Fruit fly (Drosophila melanogaster) whole organism: ENCODE data around the gene CG31174.

ENCODE experiments used
- CG8478 ChIP-seq: fragments of >200 bp; optimal IDR thresholded peaks from 2 replicates; lab custom pipeline; 2018; ENCODE audit warnings: inconsistent platforms
- Dll ChIP-seq: fragments of >200 bp; optimal IDR thresholded peaks from 2 replicates; lab custom pipeline; 2017
- EcR ChIP-seq, 2 experiments: fragments of >200 bp; optimal IDR thresholded peaks; 2 replicates each; lab custom pipeline; 2017; ENCODE audit warnings: missing biosample characterization in 2 of 2, missing genetic modification characterization in 2 of 2, missing genetic modification reagents in 2 of 2
- pan ChIP-seq: fragments of >200 bp; optimal IDR thresholded peaks from 2 replicates; lab custom pipeline; 2017
- psq ChIP-seq: fragments of >200 bp; optimal IDR thresholded peaks from 2 replicates; lab custom pipeline; 2017
- usp ChIP-seq: fragments of >200 bp; optimal IDR thresholded peaks from 2 replicates; lab custom pipeline; 2017; ENCODE audit warnings: missing biosample characterization, missing genetic modification characterization, mixed read lengths

The CG31174 gene

DNA sequence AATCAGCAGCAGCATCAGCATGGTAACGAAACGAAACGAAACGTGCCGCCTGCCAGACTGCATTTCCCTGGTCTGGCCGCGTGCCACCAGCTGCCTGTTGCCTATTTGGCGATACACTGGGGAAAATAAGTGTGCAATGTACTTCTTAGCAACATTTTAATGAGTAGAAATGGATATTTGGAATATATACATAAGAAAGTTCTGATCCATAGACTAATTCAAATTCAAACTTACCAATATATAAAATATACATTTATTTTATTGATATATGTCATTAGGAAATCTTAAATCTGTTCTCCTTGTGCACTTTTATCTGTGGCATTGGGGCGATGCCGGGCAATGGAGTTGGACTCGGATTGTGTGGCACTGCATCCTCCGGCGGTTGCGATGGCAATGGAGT lies 24.6 kb upstream of the CG31174 start:
- no peak for TF ChIP-seq psq (lab: Kevin White, UChicago)
- no peak for TF ChIP-seq usp (GFP tag; lab: Kevin White, UChicago)
- TF ChIP-seq EcR (GFP tag; optimal IDR thresholded peaks at IDR 0.05; lab: Kevin White, UChicago), result no peak
- no peak for TF ChIP-seq CG8478 (lab: Kevin White, UChicago)
- TF ChIP-seq pan, result no peak
- TF ChIP-seq Dll (lab: Kevin White, UChicago), result no peak

DNA sequence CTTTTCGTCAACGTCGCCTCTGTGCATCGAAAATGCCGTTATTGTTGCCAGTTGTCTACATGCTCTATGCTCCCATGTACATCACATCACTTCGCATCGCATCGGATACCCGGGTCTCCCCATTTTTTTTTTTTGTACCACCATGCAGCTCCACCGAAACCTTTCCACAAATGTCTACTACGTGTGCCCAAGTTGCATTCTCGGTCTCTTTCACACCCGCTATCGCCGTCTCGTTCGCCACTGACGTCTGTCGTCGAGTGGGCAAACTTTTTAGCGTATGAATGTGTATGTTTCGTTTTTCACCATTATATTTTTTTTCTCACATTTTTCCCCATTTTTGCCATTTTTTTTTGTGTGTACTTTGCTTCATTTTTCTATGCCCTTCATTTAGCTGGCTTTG lies 23.1 kb upstream of the CG31174 start:
- TF ChIP-seq psq (lab: Kevin White, UChicago) (no peak), usp (GFP tag; lab: Kevin White, UChicago) (no peak), Dll (lab: Kevin White, UChicago) (no peak)

DNA sequence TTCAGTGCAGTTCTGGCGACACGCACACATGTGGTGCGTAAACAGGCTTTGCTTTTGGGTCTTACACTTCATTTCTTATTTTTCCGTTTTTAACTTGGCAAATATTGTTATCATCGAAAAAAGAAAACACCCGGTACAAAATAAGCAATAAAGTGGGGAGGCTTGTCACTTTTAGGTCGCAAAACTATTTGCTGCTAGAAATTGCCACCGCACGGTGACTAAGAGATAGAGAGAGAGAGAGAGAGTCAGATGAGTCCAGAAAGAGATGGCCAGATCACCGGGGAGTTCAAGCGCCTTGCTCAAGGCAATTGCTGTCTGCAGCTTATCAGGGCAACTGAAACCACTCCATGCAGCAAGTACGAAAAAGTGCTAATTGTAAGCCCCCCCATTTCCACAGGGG lies 21.4 kb upstream of the CG31174 start:
- TF ChIP-seq pan (no peak), CG8478 (lab: Kevin White, UChicago) (no peak), Dll (lab: Kevin White, UChicago) (no peak), psq (lab: Kevin White, UChicago) (no peak), EcR (GFP tag; optimal IDR thresholded peaks at IDR 0.05; lab: Kevin White, UChicago) (peak in 1 of 2 experiments; percentile 51), usp (GFP tag; lab: Kevin White, UChicago) (no peak)

DNA sequence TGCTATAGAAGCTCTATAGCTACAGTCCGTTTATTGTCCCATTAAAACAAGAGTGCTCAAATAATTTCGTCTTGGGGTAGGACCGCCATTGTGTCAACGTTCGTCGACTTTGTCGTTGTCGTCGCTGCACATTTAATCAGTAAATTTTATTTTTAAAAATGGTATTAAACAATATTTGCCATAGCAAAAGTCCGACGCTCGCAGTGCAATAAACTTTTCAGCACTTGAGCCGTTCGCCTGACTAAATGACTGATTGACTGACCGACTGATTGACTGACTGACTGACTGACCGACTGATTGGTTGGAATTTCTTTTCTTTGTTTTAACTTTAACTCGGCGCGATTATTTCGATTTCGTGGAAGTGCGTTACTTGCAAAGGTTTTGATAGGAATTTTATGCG lies 20.6 kb upstream of the CG31174 start:
- peak; percentile 37 to 39 for TF ChIP-seq EcR (GFP tag; optimal IDR thresholded peaks at IDR 0.05; lab: Kevin White, UChicago)
- TF ChIP-seq usp (GFP tag; lab: Kevin White, UChicago), result no peak
- TF ChIP-seq pan, result no peak

DNA sequence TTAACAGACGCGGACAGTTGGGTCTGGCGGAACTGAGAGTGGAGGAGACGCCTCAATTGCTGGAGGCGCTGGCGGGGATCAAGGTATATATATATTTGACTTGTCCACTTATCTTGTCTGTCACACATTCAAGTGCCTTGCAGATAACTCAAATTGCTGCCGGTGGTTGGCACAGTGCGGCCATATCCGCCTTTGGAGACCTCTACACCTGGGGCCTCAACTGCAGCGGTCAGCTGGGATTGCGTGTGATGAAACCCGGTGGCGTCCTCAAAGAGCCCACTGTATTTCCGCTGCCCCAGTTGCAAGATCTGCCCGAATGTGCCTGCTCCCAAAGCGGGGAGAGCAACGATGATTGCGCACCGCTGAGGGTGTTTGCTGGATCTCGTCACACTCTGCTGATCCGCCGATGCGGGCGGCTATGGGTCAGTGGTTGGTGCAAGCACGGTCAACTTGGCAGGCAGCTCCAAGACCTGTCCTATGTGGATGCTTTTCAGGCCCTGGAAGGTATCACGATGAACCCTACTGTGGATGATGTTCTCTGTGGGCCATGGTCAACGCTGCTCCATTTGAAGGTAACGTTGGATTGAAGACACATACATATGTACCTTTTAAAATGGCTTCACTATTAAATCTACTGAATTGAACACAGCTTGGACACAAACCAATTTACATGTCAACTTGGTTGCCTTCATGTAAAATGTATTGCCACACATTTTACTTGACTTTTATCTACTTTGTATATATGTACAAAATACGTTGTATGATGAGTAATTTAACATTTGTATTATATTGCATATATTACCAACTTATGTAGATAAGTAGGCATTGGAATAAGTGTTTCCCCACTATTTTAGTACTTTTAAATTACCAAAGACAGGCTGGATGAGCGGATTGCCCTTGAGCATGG lies 19.6 kb upstream of the CG31174 start, which contains the start of gene CG43844:
CG43844 (plus strand) TSS at position 844 of the 907 bp plus-strand sequence.
- TF ChIP-seq usp (GFP tag; lab: Kevin White, UChicago) (no peak), pan (no peak), Dll (lab: Kevin White, UChicago) (no peak), psq (lab: Kevin White, UChicago) (no peak), EcR (GFP tag; optimal IDR thresholded peaks at IDR 0.05; lab: Kevin White, UChicago) (no peak), CG8478 (lab: Kevin White, UChicago) (no peak)

DNA sequence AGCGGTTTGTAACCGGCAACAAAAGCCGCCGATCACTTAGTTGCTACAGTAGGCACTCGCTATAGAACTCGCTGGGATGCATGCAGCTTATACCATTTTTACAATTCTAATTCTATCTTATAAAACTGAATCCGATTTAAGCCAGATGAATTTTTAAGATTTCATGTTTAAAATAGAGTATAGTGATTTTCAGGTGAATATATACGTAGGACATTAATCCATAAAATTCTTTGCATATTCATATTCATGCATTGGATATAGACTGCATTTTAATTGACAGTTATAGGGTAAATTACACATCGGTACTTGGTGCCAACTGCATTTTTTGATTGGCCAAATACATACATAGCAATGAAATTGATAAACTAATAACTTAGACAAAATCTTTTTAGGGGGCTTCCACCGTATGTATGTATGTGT lies 18.3 kb upstream of the CG31174 start:
- TF ChIP-seq EcR (GFP tag; optimal IDR thresholded peaks at IDR 0.05; lab: Kevin White, UChicago), result no peak
- TF ChIP-seq usp (GFP tag; lab: Kevin White, UChicago), result no peak
- TF ChIP-seq psq (lab: Kevin White, UChicago), result no peak
- TF ChIP-seq Dll (lab: Kevin White, UChicago), result no peak
- TF ChIP-seq CG8478 (lab: Kevin White, UChicago), result no peak
- no peak for TF ChIP-seq pan

DNA sequence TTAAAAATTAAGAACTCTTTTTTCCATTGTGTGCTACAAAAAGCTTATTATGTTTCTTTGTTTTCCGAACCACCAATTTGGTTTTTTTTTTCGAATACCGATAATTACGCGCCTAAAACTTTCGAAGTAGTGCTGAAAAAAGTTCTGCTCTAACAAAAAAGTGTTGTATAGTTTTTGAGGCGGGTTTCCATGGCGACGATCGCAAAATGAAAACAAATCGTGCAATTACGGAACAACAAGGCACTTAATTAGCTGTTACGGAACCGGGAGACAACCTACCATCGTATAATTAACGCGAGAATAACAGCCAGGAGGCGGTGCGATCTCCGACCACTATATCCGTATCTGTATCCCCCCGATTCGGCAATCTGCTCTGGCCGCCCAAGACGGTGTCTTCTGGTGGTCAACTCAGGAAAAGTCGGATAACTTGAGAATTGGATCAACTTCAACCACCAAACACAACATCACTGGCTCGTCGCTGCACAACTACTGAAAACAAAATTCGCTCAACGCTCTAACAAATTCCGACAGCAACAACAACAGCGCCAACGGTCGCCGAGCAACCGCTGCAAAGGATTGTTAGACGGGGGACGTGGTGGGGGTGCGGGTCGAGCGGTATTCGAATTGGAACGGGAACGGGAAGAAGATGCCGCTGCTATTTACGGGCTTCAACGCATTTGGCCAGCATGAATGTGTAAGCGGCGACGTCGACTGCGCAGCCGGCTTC lies 17.7 kb upstream of the CG31174 start, which contains the start of the genes CG6678 and dnd:
CG6678 (plus strand) TSS at position 169 of the 727 bp plus-strand sequence.
dnd (minus strand) TSS at position 495 of the 727 bp plus-strand sequence.
- TF ChIP-seq pan (no peak), usp (GFP tag; lab: Kevin White, UChicago) (no peak), psq (lab: Kevin White, UChicago) (no peak), EcR (GFP tag; optimal IDR thresholded peaks at IDR 0.05; lab: Kevin White, UChicago) (no peak), Dll (lab: Kevin White, UChicago) (no peak), CG8478 (lab: Kevin White, UChicago) (no peak)

DNA sequence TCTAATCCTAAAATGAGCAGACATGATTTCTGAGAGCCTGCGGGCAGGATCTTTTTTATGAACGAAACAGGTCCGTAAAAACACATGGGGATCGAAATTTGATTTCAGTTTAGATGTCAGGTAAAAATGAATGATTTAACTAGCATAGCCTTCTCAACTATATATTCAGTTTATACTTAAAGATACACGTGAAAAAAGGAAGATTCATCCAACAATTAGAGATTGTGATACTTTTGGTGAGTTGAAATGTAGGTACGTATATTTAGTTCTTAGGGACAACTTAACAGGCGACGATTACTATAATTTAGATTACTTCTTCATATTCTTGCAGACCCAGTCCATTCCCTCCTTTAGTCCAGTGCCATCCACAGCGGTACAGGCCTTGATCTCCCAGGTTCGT lies 16.1 kb upstream of the CG31174 start, which contains the start of gene CG17819:
CG17819 (minus strand) TSS at position 101 of the 400 bp plus-strand sequence.
- no peak for TF ChIP-seq usp (GFP tag; lab: Kevin White, UChicago)

DNA sequence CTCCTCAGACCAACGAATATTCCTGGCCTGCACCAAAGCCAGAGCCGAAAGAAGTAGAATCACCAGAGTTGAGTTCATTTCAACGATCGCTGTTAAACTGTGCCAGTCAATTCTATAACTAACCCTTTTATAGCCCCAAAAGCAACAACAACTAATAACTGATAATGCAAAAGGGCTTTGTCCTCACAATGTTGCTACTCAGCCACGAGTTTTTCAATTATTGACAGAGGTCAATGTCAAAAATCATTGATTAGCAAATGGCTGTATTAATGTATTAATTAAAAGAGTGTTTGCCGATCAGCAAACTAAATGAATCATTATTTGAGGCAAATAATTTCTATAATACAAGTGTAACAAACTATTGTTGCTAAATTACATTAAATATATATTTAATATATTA lies 15.0 kb upstream of the CG31174 start, which contains the start of gene fit:
fit (minus strand) TSS at position 101 of the 400 bp plus-strand sequence.
- TF ChIP-seq Dll (lab: Kevin White, UChicago) (no peak), usp (GFP tag; lab: Kevin White, UChicago) (no peak), EcR (GFP tag; optimal IDR thresholded peaks at IDR 0.05; lab: Kevin White, UChicago) (no peak), CG8478 (lab: Kevin White, UChicago) (no peak), psq (lab: Kevin White, UChicago) (no peak), pan (no peak)

DNA sequence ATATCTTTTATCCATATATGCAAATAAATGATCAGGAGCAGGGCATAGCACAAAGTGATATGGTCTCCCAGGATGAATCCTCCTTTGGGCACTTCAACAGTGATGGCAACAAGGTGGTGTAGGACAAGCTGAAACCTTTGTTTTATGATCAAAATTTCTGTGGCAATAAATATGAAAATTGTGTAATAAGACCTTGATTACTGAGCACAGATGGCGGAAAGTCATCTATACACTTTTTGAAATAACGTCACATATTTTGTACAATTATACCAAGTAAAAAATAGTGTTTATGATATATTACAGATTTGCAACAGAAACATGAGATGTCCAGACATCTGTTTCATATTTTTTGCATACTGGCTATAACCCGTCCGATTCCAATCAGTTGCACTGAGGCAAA lies 11.2 kb upstream of the CG31174 start, which contains the start of gene CG31465:
CG31465 (plus strand) TSS at position 301 of the 400 bp plus-strand sequence.
- TF ChIP-seq psq (lab: Kevin White, UChicago), result no peak
- no peak for TF ChIP-seq EcR (GFP tag; optimal IDR thresholded peaks at IDR 0.05; lab: Kevin White, UChicago)
- TF ChIP-seq Dll (lab: Kevin White, UChicago), result no peak
- no peak for TF ChIP-seq pan

DNA sequence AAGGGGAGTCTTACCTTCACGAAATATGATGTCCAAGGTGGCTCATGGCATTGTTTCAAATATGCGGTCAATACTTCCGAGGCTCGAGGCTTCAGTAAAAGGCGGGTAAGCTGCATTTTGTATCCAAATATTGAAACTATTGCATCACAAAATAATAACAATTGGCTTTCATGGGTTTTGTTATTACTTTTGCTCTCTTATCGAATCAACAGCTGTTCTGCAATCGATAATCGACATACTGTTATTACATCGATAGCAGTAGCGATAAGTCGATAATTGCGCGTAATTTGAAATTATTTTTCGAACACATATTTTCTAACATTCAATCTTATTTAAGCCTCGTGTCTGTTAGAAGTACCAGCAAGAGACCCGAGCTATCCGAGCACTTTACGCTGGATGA lies 9.2 kb upstream of the CG31174 start, which contains the start of gene CG34148:
CG34148 (minus strand) TSS at position 214 of the 400 bp plus-strand sequence.
- TF ChIP-seq pan, result no peak
- no peak for TF ChIP-seq CG8478 (lab: Kevin White, UChicago)
- TF ChIP-seq psq (lab: Kevin White, UChicago), result no peak
- no peak for TF ChIP-seq usp (GFP tag; lab: Kevin White, UChicago)
- TF ChIP-seq EcR (GFP tag; optimal IDR thresholded peaks at IDR 0.05; lab: Kevin White, UChicago), result no peak
- no peak for TF ChIP-seq Dll (lab: Kevin White, UChicago)
